ENCODE assay signal across 3 worm cellular contexts in the genomic region with DNA sequence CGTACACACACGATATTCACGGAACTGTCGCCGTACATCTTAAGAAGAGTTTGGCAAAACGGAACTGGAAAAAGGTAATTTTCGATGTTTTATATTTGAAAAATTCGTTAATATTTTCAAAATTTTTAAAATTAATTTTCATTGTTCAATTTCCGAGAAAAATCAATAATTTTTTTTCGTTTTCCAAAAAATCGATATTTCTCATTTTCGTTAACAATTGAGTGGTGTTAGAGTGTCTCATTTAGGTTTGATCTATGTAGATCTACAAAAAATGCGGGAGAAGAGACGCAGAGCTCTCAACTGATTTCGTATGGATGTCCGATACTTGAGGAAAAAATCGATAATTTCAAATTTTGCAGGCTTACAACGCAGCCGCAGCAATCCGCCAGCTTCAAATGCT.
TF ChIP-seq lines count a peak whose summit lies in the region.

No protein-coding gene starts in this region.

TF ChIP-seq in whole organism, L3 larva, 47 proteins besides CTCF, POLR2A, EP300 and RAD21:
- peak; percentile 69 for TF ChIP-seq ceh-28 (tag; optimal IDR thresholded peaks at IDR 0.05; lab: Kevin White, UChicago)
- no peak for TF ChIP-seq lsy-12 (tag; optimal IDR thresholded peaks at IDR 0.05; lab: Kevin White, UChicago)

TF ChIP-seq in whole organism, L4 larva, 104 proteins besides CTCF, POLR2A, EP300 and RAD21:
- no peak for TF ChIP-seq mxl-2 (GFP tag; conservative IDR thresholded peaks at IDR 0.05; lab: Robert Waterston, UW)
- TF ChIP-seq ceh-28 (tag; optimal IDR thresholded peaks at IDR 0.05; lab: Kevin White, UChicago): peak; percentile 64
TF ChIP-seq in whole organism, L4 larva: peak in this region for 1.

TF ChIP-seq in whole organism, midembryonic, 9 proteins besides CTCF, POLR2A, EP300 and RAD21:
- peak; percentile 49; the same call in 1 of the 2 replicates for TF ChIP-seq T22C8.4 (GFP tag; IDR thresholded peaks at IDR 0.05; lab: Robert Waterston, UW)
- TF ChIP-seq ref-1 (GFP tag; conservative IDR thresholded peaks at IDR 0.05; lab: Robert Waterston, UW): no peak
